Fruit fly (Drosophila melanogaster): Measurements from ENCODE around the gene P5CDh2.

Gene P5CDh2

dm6 chr3R:21897565-21897964 is 19.8 kb downstream of the P5CDh2 start:
- TF ChIP-seq Pif1A (GFP tag; optimal IDR thresholded peaks at IDR 0.05), result peak; percentile 97
- TF ChIP-seq CG8301 (tag; optimal IDR thresholded peaks at IDR 0.05), result peak; percentile 96
- peak; percentile 94 for TF ChIP-seq CG13204 (GFP tag; optimal IDR thresholded peaks at IDR 0.05)
- TF ChIP-seq CG4496 (GFP tag; IDR thresholded peaks at IDR 0.05), result peak; percentile 98
- peak; percentile 96 for TF ChIP-seq CG15710 (tag; optimal IDR thresholded peaks at IDR 0.05)
- peak; percentile 97 for TF ChIP-seq CG17806 (tag; optimal IDR thresholded peaks at IDR 0.05)
- TF ChIP-seq CG32121 (GFP tag; IDR thresholded peaks at IDR 0.05), result peak; percentile 88
- peak; percentile 95 for TF ChIP-seq CG34367 (tag; optimal IDR thresholded peaks at IDR 0.05)
- peak; percentile 95 for TF ChIP-seq CG8159 (tag; optimal IDR thresholded peaks at IDR 0.05)
- TF ChIP-seq CG14655 (GFP tag; optimal IDR thresholded peaks at IDR 0.05), result peak; percentile 97
- TF ChIP-seq Snoo (tag; optimal IDR thresholded peaks at IDR 0.05), result peak; percentile 83
- TF ChIP-seq fd96Ca (GFP tag; IDR thresholded peaks at IDR 0.05), result peak; percentile 97
- TF ChIP-seq CG9948 (tag; optimal IDR thresholded peaks at IDR 0.05), result peak; percentile 96
- peak; percentile 97 for TF ChIP-seq Ets98B (GFP tag; IDR thresholded peaks at IDR 0.05)
- TF ChIP-seq Pif1B (GFP tag; optimal IDR thresholded peaks at IDR 0.05), result peak; percentile 96
- TF ChIP-seq CG10348 (GFP tag; IDR thresholded peaks at IDR 0.05), result peak; percentile 73
- TF ChIP-seq gl (tag; optimal IDR thresholded peaks at IDR 0.05), result peak; percentile 94
- TF ChIP-seq CG12605 (GFP tag; IDR thresholded peaks at IDR 0.05), result peak; percentile 96
- peak; percentile 89 for TF ChIP-seq D1 (tag; optimal IDR thresholded peaks at IDR 0.05)
- TF ChIP-seq EcR (GFP tag; optimal IDR thresholded peaks at IDR 0.05), result peak; percentile 47
- TF ChIP-seq rn (GFP tag; IDR thresholded peaks at IDR 0.05), result peak; percentile 88

DNA sequence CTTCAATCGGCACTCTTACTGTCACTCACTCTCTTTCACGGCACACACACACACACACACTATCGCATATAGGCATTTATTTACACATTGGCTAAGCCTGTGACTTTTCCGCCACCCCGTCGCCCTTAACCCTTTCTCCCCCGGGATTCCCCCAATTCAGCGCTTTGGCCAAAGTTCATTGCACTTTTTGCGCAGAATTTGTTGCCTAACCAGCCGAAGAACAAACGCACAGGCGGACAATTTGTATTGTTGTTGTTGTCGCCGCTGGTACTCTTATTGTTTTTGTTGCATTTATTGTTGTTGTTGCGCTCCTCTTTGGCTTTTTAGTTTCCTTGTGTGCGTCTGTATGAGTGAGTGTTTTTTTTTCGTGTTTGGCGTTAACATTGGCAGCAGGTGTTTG is 21.0 kb downstream of the P5CDh2 start:
- TF ChIP-seq CG34367 (tag; optimal IDR thresholded peaks at IDR 0.05), result no peak
- no peak for TF ChIP-seq CG13204 (GFP tag; optimal IDR thresholded peaks at IDR 0.05)
- peak; percentile 78 for TF ChIP-seq EcR (GFP tag; optimal IDR thresholded peaks at IDR 0.05)
- TF ChIP-seq CG12605 (GFP tag; IDR thresholded peaks at IDR 0.05), result no peak
- TF ChIP-seq Snoo (tag; optimal IDR thresholded peaks at IDR 0.05), result no peak
- no peak for TF ChIP-seq CG9948 (tag; optimal IDR thresholded peaks at IDR 0.05)
- TF ChIP-seq CG17806 (tag; optimal IDR thresholded peaks at IDR 0.05), result no peak

dm6 chr3R:21899170-21899575 is 21.4 kb downstream of the P5CDh2 start:
- TF ChIP-seq gl (tag; optimal IDR thresholded peaks at IDR 0.05), result peak; percentile 53
- peak; percentile 58 for TF ChIP-seq Pif1B (GFP tag; optimal IDR thresholded peaks at IDR 0.05)
- TF ChIP-seq CG15710 (tag; optimal IDR thresholded peaks at IDR 0.05), result peak; percentile 72
- peak; percentile 87 for TF ChIP-seq CG8159 (tag; optimal IDR thresholded peaks at IDR 0.05)
- TF ChIP-seq CG8301 (tag; optimal IDR thresholded peaks at IDR 0.05), result peak; percentile 79
- TF ChIP-seq D1 (tag; optimal IDR thresholded peaks at IDR 0.05), result peak; percentile 51
- TF ChIP-seq CG9948 (tag; optimal IDR thresholded peaks at IDR 0.05), result peak; percentile 76
- peak; percentile 84 for TF ChIP-seq CG17806 (tag; optimal IDR thresholded peaks at IDR 0.05)
- TF ChIP-seq fd96Ca (GFP tag; IDR thresholded peaks at IDR 0.05), result no peak
- no peak for TF ChIP-seq EcR (GFP tag; optimal IDR thresholded peaks at IDR 0.05)
- no peak for TF ChIP-seq rn (GFP tag; IDR thresholded peaks at IDR 0.05)
- TF ChIP-seq Pif1A (GFP tag; optimal IDR thresholded peaks at IDR 0.05), result peak; percentile 57
- peak; percentile 45; the same call in 1 of the 3 replicates for TF ChIP-seq CG4496 (GFP tag; IDR thresholded peaks at IDR 0.05)
- TF ChIP-seq Snoo (tag; optimal IDR thresholded peaks at IDR 0.05), result peak; percentile 51
- peak; percentile 28 for TF ChIP-seq CG13204 (GFP tag; optimal IDR thresholded peaks at IDR 0.05)
- peak; percentile 33; the same call in 1 of the 2 replicates for TF ChIP-seq Ets98B (GFP tag; IDR thresholded peaks at IDR 0.05)
- TF ChIP-seq CG10348 (GFP tag; IDR thresholded peaks at IDR 0.05), result no peak
- peak; percentile 24 for TF ChIP-seq CG34367 (tag; optimal IDR thresholded peaks at IDR 0.05)
- peak; percentile 89 for TF ChIP-seq CG14655 (GFP tag; optimal IDR thresholded peaks at IDR 0.05)
- TF ChIP-seq CG32121 (GFP tag; IDR thresholded peaks at IDR 0.05), result no peak
- TF ChIP-seq CG12605 (GFP tag; IDR thresholded peaks at IDR 0.05), result peak; percentile 42; the same call in 1 of the 2 replicates

DNA sequence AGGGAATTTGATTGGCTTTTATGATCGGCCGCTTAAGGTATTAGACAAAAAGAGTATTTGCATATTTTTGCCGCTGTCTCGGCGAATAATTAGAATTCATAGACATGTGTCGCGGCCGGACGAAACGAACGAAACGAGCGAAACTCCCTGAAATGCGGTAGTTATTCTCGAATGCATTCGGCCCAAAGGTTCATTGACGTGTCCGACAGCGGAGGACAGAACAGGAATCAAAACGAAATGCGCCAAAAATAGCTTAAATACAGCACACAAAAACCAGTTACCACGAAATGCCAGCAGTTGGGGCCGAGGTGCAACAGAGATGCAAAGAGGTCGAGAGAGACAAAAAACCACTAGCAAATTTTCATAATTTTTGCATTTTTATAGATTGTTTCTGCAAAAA is 26.6 kb downstream of the P5CDh2 start:
- TF ChIP-seq CG8301 (tag; optimal IDR thresholded peaks at IDR 0.05), result no peak
- TF ChIP-seq rn (GFP tag; IDR thresholded peaks at IDR 0.05), result no peak
- TF ChIP-seq Ets98B (GFP tag; IDR thresholded peaks at IDR 0.05), result no peak
- TF ChIP-seq CG15710 (tag; optimal IDR thresholded peaks at IDR 0.05), result peak; percentile 2
- TF ChIP-seq CG12605 (GFP tag; IDR thresholded peaks at IDR 0.05), result no peak
- no peak for TF ChIP-seq Snoo (tag; optimal IDR thresholded peaks at IDR 0.05)
- TF ChIP-seq EcR (GFP tag; optimal IDR thresholded peaks at IDR 0.05), result peak; percentile 90
- TF ChIP-seq CG14655 (GFP tag; optimal IDR thresholded peaks at IDR 0.05), result peak; percentile 5
- no peak for TF ChIP-seq D1 (tag; optimal IDR thresholded peaks at IDR 0.05)

DNA sequence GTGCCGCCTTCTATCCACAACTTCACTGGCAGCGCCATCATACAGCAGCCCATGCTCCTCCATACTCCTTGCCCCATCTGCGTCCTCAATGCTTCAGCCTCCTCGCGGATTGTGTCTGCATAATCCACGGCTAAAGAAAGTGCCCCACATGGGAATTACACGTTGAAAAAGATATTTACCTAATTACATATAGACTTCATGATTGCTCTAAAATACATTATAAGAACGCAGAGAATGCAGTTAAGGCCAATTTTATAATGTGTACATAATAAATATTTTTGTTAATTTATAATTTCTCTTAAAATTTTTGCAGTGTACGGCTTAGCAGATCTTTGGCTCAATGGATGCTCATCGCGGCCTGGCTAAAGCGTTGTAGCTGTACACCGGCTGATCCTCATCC is 27.9 kb downstream of the P5CDh2 start:
- TF ChIP-seq CG13204 (GFP tag; optimal IDR thresholded peaks at IDR 0.05), result peak; percentile 57
- TF ChIP-seq Snoo (tag; optimal IDR thresholded peaks at IDR 0.05), result peak; percentile 81
- peak; percentile 91 for TF ChIP-seq CG17806 (tag; optimal IDR thresholded peaks at IDR 0.05)
- TF ChIP-seq EcR (GFP tag; optimal IDR thresholded peaks at IDR 0.05), result peak; percentile 6
- peak; percentile 84 for TF ChIP-seq D1 (tag; optimal IDR thresholded peaks at IDR 0.05)
- peak; percentile 94 for TF ChIP-seq CG9948 (tag; optimal IDR thresholded peaks at IDR 0.05)
- TF ChIP-seq Pif1B (GFP tag; optimal IDR thresholded peaks at IDR 0.05), result peak; percentile 85
- TF ChIP-seq gl (tag; optimal IDR thresholded peaks at IDR 0.05), result peak; percentile 65
- TF ChIP-seq CG34367 (tag; optimal IDR thresholded peaks at IDR 0.05), result peak; percentile 87
- peak; percentile 78 for TF ChIP-seq rn (GFP tag; IDR thresholded peaks at IDR 0.05)
- TF ChIP-seq CG8301 (tag; optimal IDR thresholded peaks at IDR 0.05), result peak; percentile 94
- peak; percentile 90 for TF ChIP-seq Ets98B (GFP tag; IDR thresholded peaks at IDR 0.05)
- TF ChIP-seq CG12605 (GFP tag; IDR thresholded peaks at IDR 0.05), result peak; percentile 83
- TF ChIP-seq fd96Ca (GFP tag; IDR thresholded peaks at IDR 0.05), result peak; percentile 82; the same call in 2 of the 3 replicates
- TF ChIP-seq CG8159 (tag; optimal IDR thresholded peaks at IDR 0.05), result peak; percentile 88
- no peak for TF ChIP-seq CG10348 (GFP tag; IDR thresholded peaks at IDR 0.05)
- peak; percentile 83 for TF ChIP-seq CG32121 (GFP tag; IDR thresholded peaks at IDR 0.05)
- peak; percentile 91 for TF ChIP-seq CG4496 (GFP tag; IDR thresholded peaks at IDR 0.05)
- peak; percentile 94 for TF ChIP-seq CG14655 (GFP tag; optimal IDR thresholded peaks at IDR 0.05)
- TF ChIP-seq Pif1A (GFP tag; optimal IDR thresholded peaks at IDR 0.05), result peak; percentile 87
- TF ChIP-seq CG15710 (tag; optimal IDR thresholded peaks at IDR 0.05), result peak; percentile 89
